Fruit fly (Drosophila melanogaster) whole organism, adult: ENCODE results near the gene stai.
A peak's percentile ranks its signal among the peaks of the same experiment; 100 is the strongest.

Experiments used
- CG11617 ChIP-seq: fragments of 200-800 bp; sonication (Bioruptor generic); optimal IDR thresholded peaks from 2 replicates; lab custom pipeline; 2017; ENCODE audit warnings: mild to moderate bottlenecking, missing biosample characterization, missing genetic modification reagents, missing genetic modification characterization
- CG12768 ChIP-seq: fragments of 200-800 bp; sonication (Bioruptor generic); optimal IDR thresholded peaks from 2 replicates; lab custom pipeline; 2017; ENCODE audit warnings: missing biosample characterization, missing genetic modification characterization, mild to moderate bottlenecking, moderate library complexity, missing genetic modification reagents
- CG14711 ChIP-seq: fragments of 200-800 bp; sonication (Bioruptor generic); optimal IDR thresholded peaks from 2 replicates; lab custom pipeline; 2018; ENCODE audit warnings: missing biosample characterization, mild to moderate bottlenecking, missing genetic modification characterization, moderate library complexity
- CG1620 ChIP-seq: fragments of 200-800 bp; sonication (Bioruptor generic); optimal IDR thresholded peaks from 2 replicates; lab custom pipeline; 2016; ENCODE audit warnings: missing biosample characterization, missing genetic modification characterization
- CG33017 ChIP-seq: fragments of 200-800 bp; sonication (Bioruptor generic); optimal IDR thresholded peaks from 2 replicates; lab custom pipeline; 2018; ENCODE audit warnings: missing biosample characterization, mild to moderate bottlenecking, missing genetic modification characterization, moderate library complexity
- CG5204 ChIP-seq: fragments of 200-800 bp; sonication (Bioruptor generic); optimal IDR thresholded peaks from 2 replicates; lab custom pipeline; 2016; ENCODE audit warnings: missing biosample characterization, missing genetic modification characterization
- CG7045 ChIP-seq: fragments of 200-800 bp; sonication (Bioruptor generic); optimal IDR thresholded peaks from 2 replicates; lab custom pipeline; 2017; ENCODE audit warnings: missing biosample characterization, mild to moderate bottlenecking, missing genetic modification characterization
- CG7101 ChIP-seq: fragments of 200-800 bp; sonication (Bioruptor generic); optimal IDR thresholded peaks from 2 replicates; lab custom pipeline; 2018; ENCODE audit warnings: missing biosample characterization, mild to moderate bottlenecking, missing genetic modification characterization, moderate library complexity
- Clk ChIP-seq: fragments of 200-800 bp; sonication (Bioruptor generic); optimal IDR thresholded peaks from 2 replicates; lab custom pipeline; 2017; ENCODE audit warnings: missing biosample characterization, missing genetic modification characterization
- Crg-1 ChIP-seq: fragments of 200-800 bp; sonication (Bioruptor generic); optimal IDR thresholded peaks from 2 replicates; lab custom pipeline; 2016; ENCODE audit warnings: missing biosample characterization, missing genetic modification characterization
- Hr96 ChIP-seq: fragments of 200-800 bp; sonication (Bioruptor generic); optimal IDR thresholded peaks from 2 replicates; lab custom pipeline; 2016; ENCODE audit warnings: missing biosample characterization, missing genetic modification characterization
- Mnt ChIP-seq: fragments of 200-800 bp; sonication (Bioruptor generic); optimal IDR thresholded peaks from 2 replicates; lab custom pipeline; 2016; ENCODE audit warnings: missing biosample characterization, mild to moderate bottlenecking, missing genetic modification characterization
- bab1 ChIP-seq: fragments of 200-800 bp; sonication (Bioruptor generic); optimal IDR thresholded peaks from 3 replicates; lab custom pipeline; 2019; ENCODE audit warnings: missing biosample characterization, mild to moderate bottlenecking, missing genetic modification characterization, moderate library complexity
- cic ChIP-seq: fragments of 200-800 bp; sonication (Bioruptor generic); optimal IDR thresholded peaks from 2 replicates; lab custom pipeline; 2017; ENCODE audit warnings: missing biosample characterization, mild to moderate bottlenecking, missing genetic modification characterization, moderate library complexity
- cnc ChIP-seq, 2 experiments: fragments of >200 bp; optimal IDR thresholded peaks; 2 replicates each; lab custom pipeline; 2017
- kay ChIP-seq: fragments of 200-800 bp; sonication (Bioruptor generic); peaks from one replicate; lab custom pipeline; 2016; ENCODE audit warnings: missing biosample characterization, missing genetic modification characterization, borderline replicate concordance
- ovo ChIP-seq: fragments of 200-800 bp; sonication (Bioruptor generic); optimal IDR thresholded peaks from 2 replicates; lab custom pipeline; 2016; ENCODE audit warnings: missing biosample characterization, missing genetic modification characterization
- pad ChIP-seq: fragments of 200-800 bp; sonication (Bioruptor generic); optimal IDR thresholded peaks from 3 replicates; lab custom pipeline; 2017; ENCODE audit warnings: missing biosample characterization, missing genetic modification characterization, mild to moderate bottlenecking, moderate library complexity, missing genetic modification reagents
- tj ChIP-seq: fragments of 200-800 bp; sonication (Bioruptor generic); optimal IDR thresholded peaks from 3 replicates; lab custom pipeline; 2017; ENCODE audit warnings: missing biosample characterization, mild to moderate bottlenecking, missing genetic modification characterization, moderate library complexity
- toe ChIP-seq: fragments of 200-800 bp; sonication (Bioruptor generic); optimal IDR thresholded peaks from 2 replicates; lab custom pipeline; 2016; ENCODE audit warnings: missing biosample characterization, missing genetic modification characterization

The stai gene

dm6 chr2L:6090365-6090764 lies 9.8 kb upstream of the stai start:
- TF ChIP-seq CG11617 (GFP tag; lab: Kevin White, UChicago) (no peak), tj (no peak), toe (GFP tag; lab: Kevin White, UChicago) (no peak), kay (GFP tag; lab: Kevin White, UChicago) (no peak), CG12768 (GFP tag; lab: Kevin White, UChicago) (no peak), CG1620 (GFP tag; lab: Kevin White, UChicago) (no peak)

DNA sequence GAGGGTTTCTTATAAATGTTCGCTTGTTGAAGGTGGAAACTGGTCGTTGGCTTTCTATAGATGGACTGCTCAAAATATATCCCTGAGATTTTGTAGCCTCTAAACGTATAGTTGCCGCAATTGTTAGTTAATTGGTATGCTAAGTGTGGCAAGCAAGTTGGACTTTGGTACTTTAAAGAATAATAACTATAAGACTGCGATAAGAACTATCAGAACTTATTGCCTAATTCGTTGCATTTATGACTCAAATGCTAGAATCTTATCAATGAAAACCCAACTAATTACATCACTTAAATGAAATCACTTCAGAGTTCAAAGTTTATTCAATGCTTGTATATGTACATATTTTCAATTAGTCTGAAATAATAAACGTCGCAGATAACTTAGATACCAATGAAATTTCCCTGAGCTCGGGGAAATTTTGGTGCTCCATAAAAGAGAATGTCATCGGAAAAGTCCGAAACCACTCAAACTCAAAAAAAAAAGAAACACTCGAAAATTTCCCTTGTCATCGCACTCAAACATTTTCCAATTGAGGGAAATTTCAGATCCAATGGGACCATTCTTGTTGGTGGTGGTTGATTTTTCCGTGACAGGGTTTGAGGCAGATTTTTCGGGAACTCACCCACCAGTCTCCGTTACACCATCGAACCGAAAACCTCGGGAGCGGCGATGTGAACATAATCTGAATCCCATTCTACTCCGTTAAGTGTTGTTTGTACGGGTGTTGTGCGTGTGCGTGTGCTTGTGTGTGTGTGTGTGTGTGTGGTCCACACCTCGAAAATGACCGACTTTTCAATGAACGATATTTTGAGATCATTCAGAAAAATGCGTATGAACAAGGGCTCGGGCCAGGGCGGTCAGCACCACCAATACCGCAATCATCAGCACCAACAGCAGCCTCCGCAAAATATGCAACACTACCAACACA lies 9.1 kb upstream of the stai start, which contains the start of gene CG45075:
Gene CG45075 (plus strand): TSS at position 627 of the 931 bp plus-strand sequence.
- TF ChIP-seq CG7045 (GFP tag; lab: Kevin White, UChicago) (no peak), kay (GFP tag; lab: Kevin White, UChicago) (peak; percentile 88)

dm6 chr2L:6092300-6092699 lies 7.9 kb upstream of the stai start:
- TF ChIP-seq Crg-1 (GFP tag; lab: Kevin White, UChicago) = no peak
- TF ChIP-seq cnc (optimal IDR thresholded peaks at IDR 0.05; lab: Kevin White, UChicago) = no peak
- no peak for TF ChIP-seq pad (GFP tag; lab: Kevin White, UChicago)
- no peak for TF ChIP-seq Hr96 (GFP tag; lab: Kevin White, UChicago)
- no peak for TF ChIP-seq CG1620 (GFP tag; lab: Kevin White, UChicago)
- TF ChIP-seq toe (GFP tag; lab: Kevin White, UChicago) = no peak
- TF ChIP-seq Mnt (GFP tag; lab: Kevin White, UChicago) = no peak
- no peak for TF ChIP-seq Clk (GFP tag; lab: Kevin White, UChicago)
- TF ChIP-seq bab1 (GFP tag; lab: Kevin White, UChicago) = no peak

- TF ChIP-seq CG14711 (tag; lab: Kevin White, UChicago) = no peak
- TF ChIP-seq pad (GFP tag; lab: Kevin White, UChicago) = no peak
- TF ChIP-seq Mnt (GFP tag; lab: Kevin White, UChicago) = peak; percentile 65
- TF ChIP-seq toe (GFP tag; lab: Kevin White, UChicago) = no peak
- no peak for TF ChIP-seq CG5204
- no peak for TF ChIP-seq Hr96 (GFP tag; lab: Kevin White, UChicago)
- TF ChIP-seq CG7045 (GFP tag; lab: Kevin White, UChicago) = no peak
- no peak for TF ChIP-seq tj
- no peak for TF ChIP-seq Clk (GFP tag; lab: Kevin White, UChicago)
- no peak for TF ChIP-seq cnc (optimal IDR thresholded peaks at IDR 0.05; lab: Kevin White, UChicago)
- peak; percentile 52 for TF ChIP-seq CG1620 (GFP tag; lab: Kevin White, UChicago)
- TF ChIP-seq kay (GFP tag; lab: Kevin White, UChicago) = no peak
- TF ChIP-seq CG12768 (GFP tag; lab: Kevin White, UChicago) = no peak
- TF ChIP-seq Crg-1 (GFP tag; lab: Kevin White, UChicago) = no peak
- peak; percentile 10 for TF ChIP-seq CG7101 (tag; lab: Kevin White, UChicago)
- peak; percentile 87 for TF ChIP-seq bab1 (GFP tag; lab: Kevin White, UChicago)
- TF ChIP-seq ovo (GFP tag; lab: Kevin White, UChicago) = peak; percentile 29
- peak; percentile 48 for TF ChIP-seq CG33017 (tag; lab: Kevin White, UChicago)
- TF ChIP-seq CG11617 (GFP tag; lab: Kevin White, UChicago) = peak; percentile 36
- peak; percentile 73 for TF ChIP-seq cic (GFP tag; lab: Kevin White, UChicago)
Observed at dm6 chr2L:6098479-6099269, 1.5 kb upstream of the stai start, which contains the start of gene CG9175. Gene CG9175, minus strand, starts transcription at chr2L:6098966.

DNA sequence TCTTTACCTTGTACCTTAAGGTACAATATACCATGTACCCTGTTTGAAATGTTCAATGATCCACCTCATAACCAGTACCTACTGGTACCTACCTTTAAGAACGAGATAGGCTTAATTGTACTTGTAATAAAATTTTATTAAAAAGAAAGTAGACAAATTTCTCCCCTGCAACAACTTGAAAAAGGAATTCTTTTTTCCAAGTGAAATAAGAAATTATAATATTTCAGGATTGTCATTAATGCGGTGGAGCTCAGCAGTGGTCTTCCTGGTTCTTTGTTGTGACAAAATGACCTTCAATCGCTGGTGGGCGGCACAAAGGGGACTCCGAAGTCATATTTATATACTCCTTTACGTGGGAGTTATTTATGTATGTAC lies 920 bp upstream of the stai start:
- TF ChIP-seq toe (GFP tag; lab: Kevin White, UChicago) = no peak
- TF ChIP-seq CG5204 = no peak
- peak; percentile 81 for TF ChIP-seq kay (GFP tag; lab: Kevin White, UChicago)
- TF ChIP-seq ovo (GFP tag; lab: Kevin White, UChicago) = no peak
- TF ChIP-seq Mnt (GFP tag; lab: Kevin White, UChicago) = no peak
- no peak for TF ChIP-seq CG7045 (GFP tag; lab: Kevin White, UChicago)
- TF ChIP-seq CG33017 (tag; lab: Kevin White, UChicago) = no peak

DNA sequence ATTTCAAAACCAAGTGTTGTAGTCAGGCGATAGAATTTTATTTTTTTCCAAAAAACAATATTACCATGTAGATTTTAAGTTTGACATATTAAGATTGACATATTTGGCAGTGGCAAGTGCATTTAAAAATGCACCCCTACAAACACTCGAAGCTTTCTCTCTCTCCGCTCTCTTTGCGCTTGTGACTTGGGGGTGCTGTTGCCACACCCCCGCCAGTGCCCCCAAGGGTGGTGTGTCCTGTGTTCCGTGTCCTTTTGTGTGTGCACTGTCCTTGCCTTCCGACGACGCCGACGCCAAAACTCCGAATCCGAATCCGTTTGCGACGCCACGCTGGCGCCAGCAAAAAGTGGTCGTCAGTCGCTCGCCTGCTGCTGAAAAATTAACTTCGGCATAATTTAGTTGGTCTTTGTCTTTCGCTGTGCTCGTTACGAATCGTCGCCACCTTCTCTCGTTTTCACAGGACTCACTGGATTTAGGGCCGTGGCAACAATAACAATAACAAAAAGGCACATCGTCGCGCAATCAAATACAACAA lies 9.2 kb downstream of the stai start:
- TF ChIP-seq CG11617 (GFP tag; lab: Kevin White, UChicago) = no peak
- no peak for TF ChIP-seq Clk (GFP tag; lab: Kevin White, UChicago)
- no peak for TF ChIP-seq ovo (GFP tag; lab: Kevin White, UChicago)
- TF ChIP-seq Mnt (GFP tag; lab: Kevin White, UChicago) = no peak
- TF ChIP-seq CG33017 (tag; lab: Kevin White, UChicago) = no peak
- TF ChIP-seq cnc (optimal IDR thresholded peaks at IDR 0.05; lab: Kevin White, UChicago) = no peak
- TF ChIP-seq CG7101 (tag; lab: Kevin White, UChicago) = no peak
- TF ChIP-seq bab1 (GFP tag; lab: Kevin White, UChicago) = no peak
- no peak for TF ChIP-seq Crg-1 (GFP tag; lab: Kevin White, UChicago)
